Fruit fly (Drosophila melanogaster): Measurements from ENCODE around the gene Culd.

The Culd gene

dm6 chr3L:8358776-8359455 lies 2.8 kb upstream of the Culd start:
- no peak for TF ChIP-seq pad (GFP tag; optimal IDR thresholded peaks at IDR 0.05)
- TF ChIP-seq Hr96 (GFP tag; optimal IDR thresholded peaks at IDR 0.05) = peak; percentile 31
- TF ChIP-seq ovo (GFP tag; optimal IDR thresholded peaks at IDR 0.05) = peak; percentile 98
- peak; percentile 99 for TF ChIP-seq kay (GFP tag; ENCODE audit: borderline replicate concordance)
- TF ChIP-seq Mnt (GFP tag; optimal IDR thresholded peaks at IDR 0.05) = peak; percentile 32
- TF ChIP-seq tj (GFP tag; optimal IDR thresholded peaks at IDR 0.05) = peak; percentile 61
- TF ChIP-seq CG12768 (GFP tag; optimal IDR thresholded peaks at IDR 0.05) = peak; percentile 73
- peak; percentile 99 for TF ChIP-seq cic (GFP tag; optimal IDR thresholded peaks at IDR 0.05)
- TF ChIP-seq bab1 (GFP tag; optimal IDR thresholded peaks at IDR 0.05) = no peak
- TF ChIP-seq Clk (GFP tag; optimal IDR thresholded peaks at IDR 0.05) = no peak
- no peak for TF ChIP-seq Crg-1 (GFP tag; optimal IDR thresholded peaks at IDR 0.05)
- TF ChIP-seq CG7101 (tag; optimal IDR thresholded peaks at IDR 0.05) = no peak
- TF ChIP-seq CG33017 (tag; optimal IDR thresholded peaks at IDR 0.05) = no peak
- TF ChIP-seq cnc (optimal IDR thresholded peaks at IDR 0.05) = no peak
- no peak for TF ChIP-seq CG14711 (tag; optimal IDR thresholded peaks at IDR 0.05)

DNA sequence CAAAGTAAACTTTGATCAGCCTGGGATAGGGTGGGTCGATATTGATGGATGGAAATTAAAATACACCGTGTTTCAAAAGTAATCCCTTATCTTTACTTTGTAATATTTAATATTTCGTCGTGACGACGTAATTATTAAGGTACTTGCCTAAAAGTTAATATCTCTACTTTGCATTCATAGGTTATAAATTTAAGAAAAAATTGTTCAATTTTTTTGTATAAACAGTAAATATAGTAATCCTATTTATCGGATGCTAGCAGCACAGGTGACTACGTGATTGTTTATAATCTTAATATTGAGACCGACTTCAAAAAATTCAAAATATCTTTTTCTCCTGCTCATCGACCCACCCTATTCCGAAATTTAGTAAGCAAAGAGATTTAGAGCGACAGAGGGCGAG lies 2.0 kb upstream of the Culd start:
- TF ChIP-seq cic (GFP tag; optimal IDR thresholded peaks at IDR 0.05) (no peak), CG14711 (tag; optimal IDR thresholded peaks at IDR 0.05) (peak; percentile 38), CG7045 (GFP tag; optimal IDR thresholded peaks at IDR 0.05) (peak; percentile 6), CG33017 (tag; optimal IDR thresholded peaks at IDR 0.05) (peak; percentile 8), CG11617 (GFP tag; optimal IDR thresholded peaks at IDR 0.05) (peak; percentile 65), Clk (GFP tag; optimal IDR thresholded peaks at IDR 0.05) (no peak), Hr96 (GFP tag; optimal IDR thresholded peaks at IDR 0.05) (no peak), kay (GFP tag; ENCODE audit: borderline replicate concordance) (no peak), bab1 (GFP tag; optimal IDR thresholded peaks at IDR 0.05) (peak; percentile 52), CG12768 (GFP tag; optimal IDR thresholded peaks at IDR 0.05) (peak; percentile 7), cnc (optimal IDR thresholded peaks at IDR 0.05) (no peak), CG7101 (tag; optimal IDR thresholded peaks at IDR 0.05) (peak; percentile 37), pad (GFP tag; optimal IDR thresholded peaks at IDR 0.05) (no peak)

DNA sequence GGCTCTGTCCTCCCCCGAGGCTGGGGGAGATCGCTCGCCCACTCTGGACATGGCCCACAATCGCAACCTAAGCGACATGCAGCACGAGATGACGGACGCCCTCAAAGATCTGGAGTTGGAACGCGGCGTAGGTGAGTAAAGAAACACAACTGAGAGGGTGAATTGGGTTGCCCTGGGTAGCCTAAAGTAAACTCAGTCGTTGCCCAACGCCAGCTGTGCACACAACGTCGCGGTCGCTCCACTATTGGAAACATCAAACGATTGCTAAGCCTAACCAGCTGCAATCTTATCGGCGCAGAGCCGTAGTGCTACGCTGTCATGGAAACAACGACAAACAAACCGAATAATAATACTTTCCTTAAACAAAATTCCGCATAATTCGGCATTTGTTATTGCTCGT lies 8.8 kb downstream of the Culd start:
- TF ChIP-seq CG7101 (tag; optimal IDR thresholded peaks at IDR 0.05) (peak; percentile 16), Clk (GFP tag; optimal IDR thresholded peaks at IDR 0.05) (no peak)

- peak; percentile 89 for TF ChIP-seq CG7101 (tag; optimal IDR thresholded peaks at IDR 0.05)
- peak; percentile 80 for TF ChIP-seq CG7045 (GFP tag; optimal IDR thresholded peaks at IDR 0.05)
- no peak for TF ChIP-seq kay (GFP tag; ENCODE audit: borderline replicate concordance)
- TF ChIP-seq tj (GFP tag; optimal IDR thresholded peaks at IDR 0.05) = peak; percentile 62
- TF ChIP-seq Crg-1 (GFP tag; optimal IDR thresholded peaks at IDR 0.05) = peak; percentile 68
- peak; percentile 94 for TF ChIP-seq Mnt (GFP tag; optimal IDR thresholded peaks at IDR 0.05)
- TF ChIP-seq CG11617 (GFP tag; optimal IDR thresholded peaks at IDR 0.05) = peak; percentile 88
- TF ChIP-seq bab1 (GFP tag; optimal IDR thresholded peaks at IDR 0.05) = peak; percentile 80
- no peak for TF ChIP-seq cnc (optimal IDR thresholded peaks at IDR 0.05)
- TF ChIP-seq CG33017 (tag; optimal IDR thresholded peaks at IDR 0.05) = peak; percentile 83
- no peak for TF ChIP-seq CG5204 (GFP tag; optimal IDR thresholded peaks at IDR 0.05)
- peak; percentile 50 for TF ChIP-seq ovo (GFP tag; optimal IDR thresholded peaks at IDR 0.05)
- TF ChIP-seq cic (GFP tag; optimal IDR thresholded peaks at IDR 0.05) = no peak
- TF ChIP-seq CG12768 (GFP tag; optimal IDR thresholded peaks at IDR 0.05) = peak; percentile 76
- peak; percentile 65 for TF ChIP-seq Hr96 (GFP tag; optimal IDR thresholded peaks at IDR 0.05)
- TF ChIP-seq CG1620 (GFP tag; optimal IDR thresholded peaks at IDR 0.05) = peak; percentile 79
- TF ChIP-seq CG14711 (tag; optimal IDR thresholded peaks at IDR 0.05) = peak; percentile 89
- TF ChIP-seq pad (GFP tag; optimal IDR thresholded peaks at IDR 0.05) = peak; percentile 81
- peak; percentile 77 for TF ChIP-seq toe (GFP tag; optimal IDR thresholded peaks at IDR 0.05)
- TF ChIP-seq Clk (GFP tag; optimal IDR thresholded peaks at IDR 0.05) = peak; percentile 56
These were observed 9.8 kb downstream of the Culd start, which contains the start of the genes CG7182 and GAPcenA for dm6 chr3L:8346100-8346980. TSS of gene CG7182 (minus strand) at chr3L:8346382. TSS of gene GAPcenA (plus strand) at chr3L:8346561.

dm6 chr3L:8345182-8345581 lies 10.9 kb downstream of the Culd start:
- TF ChIP-seq kay (GFP tag; ENCODE audit: borderline replicate concordance) = no peak

DNA sequence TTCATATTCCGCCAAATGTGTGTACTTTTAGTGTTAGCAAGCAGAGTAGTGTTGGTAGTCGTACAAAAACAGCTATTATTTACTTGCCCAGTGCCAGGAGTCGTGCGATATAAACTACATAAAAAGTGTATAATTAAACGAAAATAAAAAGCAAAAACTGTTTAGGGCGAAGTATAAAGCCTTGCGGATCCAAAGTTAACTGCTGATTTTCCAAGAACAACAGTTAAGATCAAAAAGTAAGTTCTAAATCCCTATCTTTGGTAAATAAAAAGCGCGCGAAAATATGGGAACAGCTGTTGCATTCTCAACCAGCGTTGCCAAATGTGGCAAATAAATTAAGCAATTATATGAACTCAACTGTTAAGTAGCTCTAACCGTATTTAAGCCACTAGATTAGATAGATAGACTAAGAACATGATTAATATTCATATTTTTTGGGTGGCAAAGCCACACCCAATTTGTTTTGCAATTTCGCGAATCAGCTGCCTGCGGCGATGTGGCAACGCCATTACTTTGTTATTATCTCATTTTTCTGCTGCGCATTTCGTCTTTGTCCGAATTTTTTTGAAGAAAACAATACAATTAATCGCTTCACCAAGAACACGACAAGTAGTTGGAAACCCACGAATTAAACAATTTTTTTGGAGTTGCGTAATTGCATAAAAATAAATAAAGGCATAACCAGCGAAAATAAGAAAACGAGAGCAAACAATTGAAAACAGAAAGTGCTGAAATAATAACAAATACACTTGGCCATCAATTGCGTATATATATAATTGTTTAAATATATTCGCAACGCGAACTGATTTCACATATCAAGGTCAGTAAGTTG lies 15.6 kb downstream of the Culd start, which contains the start of the genes Prim1 and CG7083:
Gene Prim1 (plus strand): TSS at position 51 of the 832 bp plus-strand sequence.
Gene CG7083 (plus strand): TSS at position 522 of the 832 bp plus-strand sequence.
- TF ChIP-seq CG14711 (tag; optimal IDR thresholded peaks at IDR 0.05) (peak; percentile 56), CG33017 (tag; optimal IDR thresholded peaks at IDR 0.05) (peak; percentile 38), kay (GFP tag; ENCODE audit: borderline replicate concordance) (peak; percentile 59), cnc (optimal IDR thresholded peaks at IDR 0.05) (no peak), CG1620 (GFP tag; optimal IDR thresholded peaks at IDR 0.05) (peak; percentile 85), ovo (GFP tag; optimal IDR thresholded peaks at IDR 0.05) (peak; percentile 50), bab1 (GFP tag; optimal IDR thresholded peaks at IDR 0.05) (peak; percentile 69), CG12768 (GFP tag; optimal IDR thresholded peaks at IDR 0.05) (peak; percentile 79), tj (GFP tag; optimal IDR thresholded peaks at IDR 0.05) (peak; percentile 41), Crg-1 (GFP tag; optimal IDR thresholded peaks at IDR 0.05) (peak; percentile 78), CG7045 (GFP tag; optimal IDR thresholded peaks at IDR 0.05) (peak; percentile 67), CG7101 (tag; optimal IDR thresholded peaks at IDR 0.05) (peak; percentile 79), CG5204 (GFP tag; optimal IDR thresholded peaks at IDR 0.05) (peak; percentile 86), toe (GFP tag; optimal IDR thresholded peaks at IDR 0.05) (peak; percentile 83), Hr96 (GFP tag; optimal IDR thresholded peaks at IDR 0.05) (peak; percentile 74), CG11617 (GFP tag; optimal IDR thresholded peaks at IDR 0.05) (peak; percentile 85), pad (GFP tag; optimal IDR thresholded peaks at IDR 0.05) (peak; percentile 60), Clk (GFP tag; optimal IDR thresholded peaks at IDR 0.05) (no peak), Mnt (GFP tag; optimal IDR thresholded peaks at IDR 0.05) (peak; percentile 67), cic (GFP tag; optimal IDR thresholded peaks at IDR 0.05) (peak; percentile 30)

Data from whole organism, adult.